Worm (Caenorhabditis elegans) whole organism, L4 larva: Measurements from ENCODE around the gene D1005.10.

Experiments used
- F37D6.2 ChIP-seq: sonication (generic microtip); optimal IDR thresholded peaks from 2 replicates; lab custom pipeline; 2016; ENCODE audit warnings: mild to moderate bottlenecking, missing genetic modification characterization, missing compliant biosample characterization
- F44E2.7 ChIP-seq: fragments of 200-800 bp; sonication (Bioruptor generic); IDR thresholded peaks from 2 replicates; pipeline ENCODE4 v2.1.2; 2022; ENCODE audit warnings: missing genetic modification characterization, missing compliant biosample characterization
- F49E8.2 ChIP-seq: sonication (generic microtip); optimal IDR thresholded peaks from 2 replicates; lab custom pipeline; 2016; ENCODE audit warnings: missing compliant biosample characterization, mild to moderate bottlenecking, missing genetic modification characterization, borderline replicate concordance
- R02D3.7 ChIP-seq: fragments of 150-350 bp; sonication (generic microtip); optimal IDR thresholded peaks from 3 replicates; lab custom pipeline; 2014; ENCODE audit warnings: missing biosample characterization, missing genetic modification characterization
- T20F7.1 ChIP-seq: fragments of 200-800 bp; sonication (Bioruptor generic); optimal IDR thresholded peaks from 2 replicates; lab custom pipeline; 2018; ENCODE audit warnings: mild to moderate bottlenecking, missing genetic modification characterization, missing compliant biosample characterization
- T26A8.4 ChIP-seq: fragments of 200-800 bp; sonication (Bioruptor generic); IDR thresholded peaks from 2 replicates; pipeline ENCODE4 v1.3.6; 2022; ENCODE audit warnings: missing genetic modification characterization, missing compliant biosample characterization
- Y75B8A.6 ChIP-seq: fragments of 200-800 bp; sonication (Bioruptor generic); IDR thresholded peaks from 2 replicates; pipeline ENCODE4 v1.3.6; 2022; ENCODE audit warnings: missing genetic modification reagents, missing genetic modification characterization, missing compliant biosample characterization
- ama-1 ChIP-seq: fragments of 150-350 bp; optimal IDR thresholded peaks from 2 replicates; lab custom pipeline; 2014; ENCODE audit warnings: inconsistent platforms, mixed read lengths
- ceh-20 ChIP-seq: fragments of 200-800 bp; sonication (Bioruptor generic); IDR thresholded peaks from 2 replicates; pipeline ENCODE4 v1.3.6; 2022; ENCODE audit warnings: missing genetic modification reagents, missing genetic modification characterization, missing compliant biosample characterization
- ceh-32 ChIP-seq: sonication (generic microtip); optimal IDR thresholded peaks from 2 replicates; lab custom pipeline; 2016; ENCODE audit warnings: mild to moderate bottlenecking, missing genetic modification characterization, missing compliant biosample characterization; ENCODE audit not compliant: poor library complexity
- ceh-82 ChIP-seq: sonication (generic microtip); optimal IDR thresholded peaks from 2 replicates; lab custom pipeline; 2017; ENCODE audit warnings: missing biosample characterization, missing genetic modification characterization
- cey-2 ChIP-seq: sonication (generic microtip); optimal IDR thresholded peaks from 3 replicates; lab custom pipeline; 2017; ENCODE audit warnings: missing genetic modification characterization, mild to moderate bottlenecking, missing compliant biosample characterization, antibody characterized with exemption, borderline replicate concordance; ENCODE audit not compliant: insufficient read depth
- daf-16 ChIP-seq, 3 experiments: sonication (generic microtip); optimal IDR thresholded peaks; 2 replicates each; lab custom pipeline; 2016 to 2017; ENCODE audit warnings: missing genetic modification characterization in 3 of 3, missing genetic modification reagents in 3 of 3, mild to moderate bottlenecking in 2 of 3, missing compliant biosample characterization in 2 of 3, missing biosample characterization in 1 of 3, moderate library complexity in 1 of 3
- dmd-6 ChIP-seq: fragments of 200-800 bp; sonication (Bioruptor generic); IDR thresholded peaks from 2 replicates; pipeline ENCODE4 v1.3.6; 2022; ENCODE audit warnings: missing genetic modification reagents, missing genetic modification characterization, missing compliant biosample characterization
- dmd-9 ChIP-seq: fragments of 200-800 bp; sonication (Bioruptor generic); IDR thresholded peaks from 2 replicates; pipeline ENCODE4 v1.3.6; 2022; ENCODE audit warnings: missing genetic modification reagents, missing genetic modification characterization, missing compliant biosample characterization
- dve-1 ChIP-seq: sonication (generic microtip); optimal IDR thresholded peaks from 2 replicates; lab custom pipeline; 2017; ENCODE audit warnings: antibody characterized with exemption, mild to moderate bottlenecking, missing genetic modification characterization, missing compliant biosample characterization; ENCODE audit not compliant: insufficient read depth
- fkh-10 ChIP-seq: fragments of 150-350 bp; optimal IDR thresholded peaks from 2 replicates; lab custom pipeline; 2014; ENCODE audit warnings: missing biosample characterization, missing genetic modification reagents, missing genetic modification characterization
- hif-1 ChIP-seq, 2 experiments: sonication (generic microtip); optimal IDR thresholded peaks; 2 replicates each; lab custom pipeline; 2016 to 2017; ENCODE audit warnings: missing compliant biosample characterization in 2 of 2, missing genetic modification characterization in 2 of 2, missing genetic modification reagents in 2 of 2, missing genotype in 2 of 2, mild to moderate bottlenecking in 1 of 2
- hlh-11 ChIP-seq: fragments of 200-800 bp; sonication (Bioruptor generic); optimal IDR thresholded peaks from 2 replicates; lab custom pipeline; 2018; ENCODE audit warnings: mild to moderate bottlenecking, missing genetic modification characterization, missing compliant biosample characterization
- jun-1 ChIP-seq: fragments of 150-350 bp; optimal IDR thresholded peaks from 2 replicates; lab custom pipeline; 2014; ENCODE audit warnings: missing biosample characterization, missing genetic modification reagents, missing genetic modification characterization
- lir-3 ChIP-seq: sonication (generic microtip); optimal IDR thresholded peaks from 2 replicates; lab custom pipeline; 2016; ENCODE audit warnings: mild to moderate bottlenecking, missing genetic modification characterization, missing compliant biosample characterization
- lsy-2 ChIP-seq, 2 experiments: fragments of 150-350 bp in 1 of 2; sonication (generic microtip) in 1 of 2; optimal IDR thresholded peaks; 2 replicates each; lab custom pipeline; 2014 to 2017; ENCODE audit warnings: missing biosample characterization in 2 of 2, missing genetic modification characterization in 2 of 2
- madf-9 ChIP-seq: fragments of 200-800 bp; sonication (Bioruptor generic); conservative IDR thresholded peaks from 2 replicates; pipeline ENCODE4 v1.3.6; 2022; ENCODE audit warnings: missing genetic modification reagents, missing genetic modification characterization, missing compliant biosample characterization
- mdl-1 ChIP-seq, 2 experiments: fragments of 150-350 bp in 1 of 2; sonication (generic microtip) in 1 of 2; optimal IDR thresholded peaks; 2 replicates each; lab custom pipeline; 2014 to 2017; ENCODE audit warnings: missing biosample characterization in 2 of 2, missing genetic modification characterization in 2 of 2
- mdt-29 ChIP-seq: fragments of 200-800 bp; sonication (Bioruptor generic); IDR thresholded peaks from 2 replicates; pipeline ENCODE4 v1.3.6; 2022; ENCODE audit warnings: missing genetic modification reagents, missing genetic modification characterization, missing compliant biosample characterization
- mep-1 ChIP-seq: fragments of 150-350 bp; sonication (generic microtip); optimal IDR thresholded peaks from 3 replicates; lab custom pipeline; 2014; ENCODE audit warnings: missing biosample characterization, missing genetic modification characterization
- mes-2 ChIP-seq: sonication (generic microtip); optimal IDR thresholded peaks from 2 replicates; lab custom pipeline; 2016; ENCODE audit warnings: missing genotype, mild to moderate bottlenecking, missing genetic modification characterization, missing compliant biosample characterization; ENCODE audit not compliant: poor library complexity, severe bottlenecking
- mxl-2 ChIP-seq: fragments of 200-800 bp; sonication (Bioruptor generic); conservative IDR thresholded peaks from 2 replicates; pipeline ENCODE4 v1.3.6; 2022; ENCODE audit warnings: missing genetic modification reagents, missing genetic modification characterization, missing compliant biosample characterization
- mxl-3 ChIP-seq: fragments of 200-800 bp; sonication (Bioruptor generic); optimal IDR thresholded peaks from 2 replicates; lab custom pipeline; 2018; ENCODE audit warnings: mild to moderate bottlenecking, missing genetic modification characterization, missing compliant biosample characterization
- nhr-102 ChIP-seq: sonication (generic microtip); optimal IDR thresholded peaks from 2 replicates; lab custom pipeline; 2016; ENCODE audit warnings: mild to moderate bottlenecking, missing genetic modification characterization, moderate library complexity, missing compliant biosample characterization
- nhr-11 ChIP-seq: fragments of 150-350 bp; optimal IDR thresholded peaks from 2 replicates; lab custom pipeline; 2014; ENCODE audit warnings: missing biosample characterization, missing genetic modification characterization
- nhr-25 ChIP-seq: sonication (generic microtip); optimal IDR thresholded peaks from 2 replicates; lab custom pipeline; 2017; ENCODE audit warnings: missing genetic modification characterization, mild to moderate bottlenecking, missing compliant biosample characterization, antibody characterized with exemption, moderate library complexity, borderline replicate concordance; ENCODE audit not compliant: insufficient read depth
- nhr-41 ChIP-seq: fragments of 200-800 bp; sonication (Bioruptor generic); IDR thresholded peaks from 2 replicates; pipeline ENCODE4 v1.3.6; 2022; ENCODE audit warnings: missing genetic modification reagents, missing genetic modification characterization, missing compliant biosample characterization
- nhr-48 ChIP-seq: sonication (generic microtip); optimal IDR thresholded peaks from 2 replicates; lab custom pipeline; 2016; ENCODE audit warnings: mild to moderate bottlenecking, missing genetic modification characterization, missing compliant biosample characterization
- nhr-6 ChIP-seq: fragments of 150-350 bp; optimal IDR thresholded peaks from 2 replicates; lab custom pipeline; 2014; ENCODE audit warnings: missing biosample characterization, missing genetic modification characterization
- nhr-77 ChIP-seq: fragments of 150-350 bp; optimal IDR thresholded peaks from 2 replicates; lab custom pipeline; 2014; ENCODE audit warnings: missing biosample characterization, missing genetic modification characterization
- pha-4 ChIP-seq, 2 experiments: fragments of 150-350 bp in 1 of 2; fragments of 200-800 bp in 1 of 2; sonication (Bioruptor generic) in 1 of 2; IDR thresholded peaks in 1 of 2; optimal IDR thresholded peaks in 1 of 2; 2 replicates each; pipeline versions ENCODE4 v1.3.6 to Lab custom; 2014 to 2022; ENCODE audit warnings: missing genetic modification characterization in 2 of 2, missing genetic modification reagents in 2 of 2, missing biosample characterization in 1 of 2, missing compliant biosample characterization in 1 of 2
- php-3 ChIP-seq: fragments of 200-800 bp; sonication (Bioruptor generic); IDR thresholded peaks from 2 replicates; pipeline ENCODE4 v1.3.6; 2022; ENCODE audit warnings: missing genetic modification reagents, missing genetic modification characterization, missing compliant biosample characterization
- pqm-1 ChIP-seq: sonication (generic microtip); optimal IDR thresholded peaks from 2 replicates; lab custom pipeline; 2017; ENCODE audit warnings: missing biosample characterization, missing genetic modification characterization
- rbr-2 ChIP-seq: sonication (generic microtip); optimal IDR thresholded peaks from 2 replicates; lab custom pipeline; 2016; ENCODE audit warnings: missing genotype, missing genetic modification characterization, missing compliant biosample characterization
- set-16 ChIP-seq: fragments of 200-800 bp; sonication (Bioruptor generic); IDR thresholded peaks from 2 replicates; pipeline ENCODE4 v1.3.6; 2022; ENCODE audit warnings: missing genetic modification reagents, missing genetic modification characterization, missing compliant biosample characterization
- snpc-1.2 ChIP-seq: fragments of 200-800 bp; sonication (Bioruptor generic); IDR thresholded peaks from 2 replicates; pipeline ENCODE4 v1.3.6; 2022; ENCODE audit warnings: missing genetic modification reagents, missing genetic modification characterization, missing compliant biosample characterization
- spr-1 ChIP-seq: sonication (generic microtip); optimal IDR thresholded peaks from 2 replicates; lab custom pipeline; 2016; ENCODE audit warnings: mild to moderate bottlenecking, missing genetic modification characterization, missing compliant biosample characterization
- tag-97 ChIP-seq: fragments of 200-800 bp; sonication (Bioruptor generic); IDR thresholded peaks from 2 replicates; pipeline ENCODE4 v1.3.6; 2022; ENCODE audit warnings: missing genetic modification characterization, missing compliant biosample characterization
- unc-39 ChIP-seq: sonication (generic microtip); optimal IDR thresholded peaks from 2 replicates; lab custom pipeline; 2017; ENCODE audit warnings: missing biosample characterization, missing genetic modification characterization
- unc-62 ChIP-seq, 3 experiments: fragments of 150-350 bp in 1 of 3; sonication (generic microtip); optimal IDR thresholded peaks in 2 of 3; peaks in 1 of 3; 1 replicate in 1 of 3; 2 replicates in 2 of 3; lab custom pipeline; 2014 to 2017; ENCODE audit warnings: missing biosample characterization in 3 of 3, missing genetic modification characterization in 3 of 3, missing genetic modification reagents in 3 of 3, missing genotype in 1 of 3
- ztf-7 ChIP-seq: fragments of 150-350 bp; optimal IDR thresholded peaks from 2 replicates; lab custom pipeline; 2014; ENCODE audit warnings: missing biosample characterization, missing genetic modification characterization

Gene D1005.10

DNA sequence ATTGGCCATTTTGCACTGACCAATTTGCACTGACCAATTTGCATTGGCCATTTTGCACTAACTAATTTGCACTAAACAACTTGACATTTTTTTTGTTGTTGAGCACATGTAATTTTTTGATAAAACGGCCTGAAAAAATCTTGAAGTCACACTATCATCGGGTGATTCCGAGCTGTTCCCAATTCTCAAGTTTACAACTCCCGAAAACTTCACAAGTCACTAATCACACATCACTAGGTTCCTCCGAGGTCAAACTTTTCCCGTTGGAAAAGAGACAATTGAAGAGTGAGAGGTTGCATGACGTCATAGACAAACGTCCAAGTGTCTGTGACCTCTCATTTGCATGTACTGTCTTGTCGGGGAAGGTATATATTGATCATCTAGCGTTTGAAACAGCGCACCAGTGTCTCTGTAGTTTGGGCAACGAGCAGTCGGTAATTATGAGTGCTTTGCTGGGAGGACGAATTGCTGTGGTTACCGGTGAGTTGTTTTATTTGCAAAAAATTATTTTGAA, at the start of gene D1005.10, which contains the start of gene dhs-25:
Gene D1005.10 (minus strand): TSS at position 51 of the 514 bp plus-strand sequence.
Gene dhs-25 (plus strand): TSS at position 398 of the 514 bp plus-strand sequence.
- TF ChIP-seq tag-97 (GFP tag; lab: Robert Waterston, UW): no peak
- peak; percentile 96 for TF ChIP-seq dmd-6 (GFP tag; lab: Robert Waterston, UW)
- TF ChIP-seq mxl-3: peak; percentile 52
- TF ChIP-seq nhr-41 (GFP tag; lab: Robert Waterston, UW): peak; percentile 54; the same call in 1 of the 2 replicates
- peak; percentile 38 to 60 for TF ChIP-seq daf-16 (GFP tag; optimal IDR thresholded peaks at IDR 0.05; lab: Kevin White, UChicago)
- TF ChIP-seq daf-16 (tag; optimal IDR thresholded peaks at IDR 0.05; lab: Kevin White, UChicago): peak; percentile 92
- peak; percentile 35 for TF ChIP-seq ama-1 (lab: Kevin White, UChicago)
- TF ChIP-seq lir-3: no peak
- no peak for TF ChIP-seq spr-1
- TF ChIP-seq Y75B8A.6: no peak
- no peak for TF ChIP-seq F44E2.7
- TF ChIP-seq nhr-48: peak; percentile 96
- TF ChIP-seq snpc-1.2 (GFP tag; lab: Robert Waterston, UW): no peak
- peak in 1 of 2 experiments; percentile 11 for TF ChIP-seq unc-62 (GFP tag; optimal IDR thresholded peaks at IDR 0.05 in 1 of 2; lab: Kevin White, UChicago)
- no peak for TF ChIP-seq unc-62 (tag; optimal IDR thresholded peaks at IDR 0.05; lab: Kevin White, UChicago)
- no peak for TF ChIP-seq F37D6.2
- TF ChIP-seq set-16 (GFP tag; lab: Robert Waterston, UW): no peak
- peak; percentile 31 for TF ChIP-seq rbr-2
- peak; percentile 24 for TF ChIP-seq nhr-6 (tag; lab: Kevin White, UChicago)
- TF ChIP-seq pqm-1 (tag; lab: Kevin White, UChicago): peak; percentile 0
- TF ChIP-seq nhr-77: peak; percentile 43
- peak; percentile 78 for TF ChIP-seq nhr-102 (tag; lab: Kevin White, UChicago)
- TF ChIP-seq F49E8.2 (tag; lab: Kevin White, UChicago): no peak
- no peak for TF ChIP-seq cey-2 (tag; lab: Kevin White, UChicago)
- TF ChIP-seq mxl-2 (GFP tag; lab: Robert Waterston, UW): no peak
- no peak for TF ChIP-seq fkh-10 (GFP tag; lab: Kevin White, UChicago)
- peak; percentile 43 for TF ChIP-seq T20F7.1 (GFP tag; lab: Kevin White, UChicago)
- peak; percentile 78 for TF ChIP-seq mep-1
- no peak for TF ChIP-seq dmd-9 (GFP tag; lab: Robert Waterston, UW)
- TF ChIP-seq lsy-2 (tag; optimal IDR thresholded peaks at IDR 0.05; lab: Kevin White, UChicago): peak in 1 of 2 experiments; percentile 68
- peak; percentile 82 for TF ChIP-seq nhr-25 (tag; lab: Kevin White, UChicago)
- TF ChIP-seq ceh-82 (tag; lab: Kevin White, UChicago): no peak
- no peak for TF ChIP-seq ztf-7 (tag; lab: Kevin White, UChicago)
- TF ChIP-seq ceh-32 (tag; lab: Kevin White, UChicago): no peak
- TF ChIP-seq php-3 (GFP tag; lab: Robert Waterston, UW): peak; percentile 36; the same call in 1 of the 2 replicates
- no peak for TF ChIP-seq R02D3.7 (tag; lab: Kevin White, UChicago)
- peak; percentile 12; the same call in 1 of the 2 replicates for TF ChIP-seq T26A8.4
- TF ChIP-seq hlh-11 (tag; lab: Kevin White, UChicago): peak; percentile 92
- TF ChIP-seq unc-39: no peak
- TF ChIP-seq dve-1 (tag; lab: Kevin White, UChicago): peak; percentile 96
- no peak for TF ChIP-seq jun-1 (tag; lab: Kevin White, UChicago)
- TF ChIP-seq ceh-20: peak; percentile 47; the same call in 1 of the 2 replicates
- peak; percentile 61; the same call in 1 of the 2 replicates for TF ChIP-seq pha-4 (GFP tag; IDR thresholded peaks at IDR 0.05; lab: Robert Waterston, UW)
- peak; percentile 82 for TF ChIP-seq pha-4 (tag; optimal IDR thresholded peaks at IDR 0.05; lab: Kevin White, UChicago)
- TF ChIP-seq mdt-29 (GFP tag; lab: Robert Waterston, UW): peak; percentile 84
- TF ChIP-seq nhr-11: peak; percentile 67
- TF ChIP-seq hif-1 (tag; optimal IDR thresholded peaks at IDR 0.05; lab: Kevin White, UChicago): peak in 1 of 2 experiments; percentile 46
- TF ChIP-seq madf-9 (GFP tag; lab: Robert Waterston, UW): no peak
- TF ChIP-seq mdl-1 (tag; optimal IDR thresholded peaks at IDR 0.05; lab: Kevin White, UChicago): no peak
- TF ChIP-seq mes-2 (tag; lab: Kevin White, UChicago): peak; percentile 80
